Fruit fly (Drosophila melanogaster): ENCODE measurements around the gene Spindly.
A peak's percentile ranks its signal among the peaks of the same experiment; 100 is the strongest.

Spindly gene

DNA sequence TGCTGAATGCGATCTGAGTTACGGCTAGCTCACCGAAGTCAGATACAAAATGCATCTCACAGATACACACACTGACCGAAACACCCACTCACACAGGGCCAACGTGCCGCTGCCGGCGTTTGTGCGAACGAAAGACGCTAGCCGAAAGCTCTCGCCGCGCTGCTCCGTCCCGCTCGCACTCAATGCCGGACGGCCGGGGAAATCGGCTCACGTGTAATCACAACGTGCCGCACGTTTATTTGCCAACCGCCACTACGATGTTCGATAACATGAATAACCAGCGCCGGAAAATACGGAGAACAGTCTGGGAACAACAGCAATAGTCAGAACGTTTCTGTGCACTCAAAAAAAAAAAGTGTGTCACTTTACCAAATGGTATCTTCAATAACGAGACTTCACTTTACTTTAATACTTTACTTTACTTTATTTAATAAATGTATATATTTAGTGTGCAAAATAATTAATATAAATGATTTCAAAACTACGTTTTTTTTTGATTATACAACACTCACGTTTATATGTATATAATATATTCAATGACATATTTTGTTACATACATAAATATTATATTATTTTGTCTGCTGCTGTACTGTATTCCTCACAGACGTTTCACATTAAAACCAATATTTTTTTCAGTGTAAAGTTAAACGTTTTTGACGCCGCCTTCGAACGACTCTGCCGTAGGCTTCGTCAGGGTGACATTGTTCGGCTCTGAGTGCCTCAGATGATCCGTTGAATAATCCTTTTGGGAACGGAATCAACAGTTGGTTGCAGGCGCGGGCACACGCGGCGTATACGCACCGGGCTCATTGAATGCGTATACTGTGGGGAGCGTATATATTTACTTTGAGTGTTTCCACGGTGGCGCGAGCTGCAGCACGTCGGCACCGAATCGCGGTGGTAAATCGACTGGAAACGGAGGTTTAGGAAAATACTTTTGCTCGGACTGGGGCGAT, 22.6 kb downstream of the Spindly start, which contains the start of gene tim (continued):
- peak; percentile 69 for TF ChIP-seq Ets65A (GFP tag)
- TF ChIP-seq bsh (GFP tag; optimal IDR thresholded peaks at IDR 0.05): peak in 1 of 2 experiments; percentile 50
- TF ChIP-seq zfh1 (GFP tag; IDR thresholded peaks at IDR 0.05): 0 out of 3 replicates have a peak, but pooled peaks have one; percentile 20
- TF ChIP-seq CG7372 (GFP tag; IDR thresholded peaks at IDR 0.05): peak; percentile 54
- TF ChIP-seq chinmo (GFP tag; IDR thresholded peaks at IDR 0.05; ENCODE audit: partially characterized antibody): peak; percentile 67; the same call in 1 of the 4 replicates
- no peak for TF ChIP-seq CG11247 (GFP tag; IDR thresholded peaks at IDR 0.05)
- TF ChIP-seq Oli (tag; optimal IDR thresholded peaks at IDR 0.05): peak; percentile 26
- peak; percentile 67; the same call in 2 of the 3 replicates for TF ChIP-seq ci (GFP tag; IDR thresholded peaks at IDR 0.05)
- TF ChIP-seq az2 (GFP tag; optimal IDR thresholded peaks at IDR 0.05): peak; percentile 9
- no peak for TF ChIP-seq CG8359 (GFP tag; optimal IDR thresholded peaks at IDR 0.05; ENCODE audit: borderline replicate concordance)
- peak; percentile 16 for TF ChIP-seq CG10654 (GFP tag; optimal IDR thresholded peaks at IDR 0.05)
- 0 out of 3 replicates have a peak, but pooled peaks have one; percentile 25 for TF ChIP-seq CG14860 (GFP tag; IDR thresholded peaks at IDR 0.05; ENCODE audit: partially characterized antibody)
- peak; percentile 56 for TF ChIP-seq grau (tag; optimal IDR thresholded peaks at IDR 0.05)
- TF ChIP-seq CG13287 (GFP tag; IDR thresholded peaks at IDR 0.05; ENCODE audit: partially characterized antibody): peak; percentile 25; the same call in 1 of the 2 replicates
- no peak for TF ChIP-seq Hand (GFP tag; optimal IDR thresholded peaks at IDR 0.05)
- TF ChIP-seq CG15696 (tag; optimal IDR thresholded peaks at IDR 0.05): no peak
- peak; percentile 64 for TF ChIP-seq phol (tag; optimal IDR thresholded peaks at IDR 0.05)
- peak; percentile 58 for TF ChIP-seq unpg (GFP tag; optimal IDR thresholded peaks at IDR 0.05)
- no peak for TF ChIP-seq pan (optimal IDR thresholded peaks at IDR 0.05)
- no peak for TF ChIP-seq pan (GFP tag; optimal IDR thresholded peaks at IDR 0.05 in 1 of 2, IDR thresholded peaks at IDR 0.05 in 1 of 2)
- peak; percentile 40 for TF ChIP-seq CG12659 (GFP tag; optimal IDR thresholded peaks at IDR 0.05)
- peak; percentile 9 for TF ChIP-seq Max (GFP tag; optimal IDR thresholded peaks at IDR 0.05)
- TF ChIP-seq Side (GFP tag; optimal IDR thresholded peaks at IDR 0.05): no peak
- TF ChIP-seq Atf3 (GFP tag; optimal IDR thresholded peaks at IDR 0.05): no peak
- no peak for TF ChIP-seq CG14965 (GFP tag; optimal IDR thresholded peaks at IDR 0.05; ENCODE audit: borderline replicate concordance)
- TF ChIP-seq NFAT (GFP tag; IDR thresholded peaks at IDR 0.05): 0 out of 2 replicates have a peak, but pooled peaks have one; percentile 16
- no peak for TF ChIP-seq CG1529 (GFP tag; optimal IDR thresholded peaks at IDR 0.05)
- TF ChIP-seq tin (GFP tag; optimal IDR thresholded peaks at IDR 0.05): peak; percentile 5
- no peak for TF ChIP-seq sim (GFP tag; IDR thresholded peaks at IDR 0.05)
- 0 out of 2 replicates have a peak, but pooled peaks have one; percentile 14 for TF ChIP-seq ap (GFP tag; IDR thresholded peaks at IDR 0.05)
- TF ChIP-seq Adf1 (GFP tag; IDR thresholded peaks at IDR 0.05): peak; percentile 66; the same call in 1 of the 2 replicates
- peak; percentile 46 for TF ChIP-seq ATbp (GFP tag; optimal IDR thresholded peaks at IDR 0.05)
- TF ChIP-seq CG13624 (GFP tag; optimal IDR thresholded peaks at IDR 0.05): no peak
- TF ChIP-seq peb (GFP tag; IDR thresholded peaks at IDR 0.05): no peak
- no peak for TF ChIP-seq YL-1 (GFP tag; optimal IDR thresholded peaks at IDR 0.05)
- peak; percentile 72 for TF ChIP-seq Deaf1 (tag; optimal IDR thresholded peaks at IDR 0.05)
- TF ChIP-seq CG7556 (GFP tag; optimal IDR thresholded peaks at IDR 0.05): peak; percentile 73
- peak; percentile 15 for TF ChIP-seq gsb-n (tag; optimal IDR thresholded peaks at IDR 0.05)
- no peak for TF ChIP-seq CG6272 (GFP tag; IDR thresholded peaks at IDR 0.05)
- no peak for TF ChIP-seq h (optimal IDR thresholded peaks at IDR 0.05)
- peak; percentile 84 for TF ChIP-seq sens (GFP tag)
- TF ChIP-seq CG12104 (GFP tag; optimal IDR thresholded peaks at IDR 0.05): peak; percentile 31
- TF ChIP-seq nmo (GFP tag; optimal IDR thresholded peaks at IDR 0.05): peak; percentile 59
- TF ChIP-seq CG17361 (GFP tag; IDR thresholded peaks at IDR 0.05): peak; percentile 51; the same call in 2 of the 3 replicates
- TF ChIP-seq CG6254 (GFP tag; optimal IDR thresholded peaks at IDR 0.05): peak; percentile 21
- TF ChIP-seq hkb (optimal IDR thresholded peaks at IDR 0.05): no peak
- peak; percentile 14; the same call in 1 of the 2 replicates for TF ChIP-seq hkb (GFP tag; IDR thresholded peaks at IDR 0.05)
- peak; percentile 20 for TF ChIP-seq CG15514 (GFP tag; optimal IDR thresholded peaks at IDR 0.05)

Data from whole organism, embryonic.